Worm (Caenorhabditis elegans): ENCODE measurements around the gene col-87.
A peak's percentile ranks its signal among the peaks of the same experiment; 100 is the strongest.

col-87 gene

DNA sequence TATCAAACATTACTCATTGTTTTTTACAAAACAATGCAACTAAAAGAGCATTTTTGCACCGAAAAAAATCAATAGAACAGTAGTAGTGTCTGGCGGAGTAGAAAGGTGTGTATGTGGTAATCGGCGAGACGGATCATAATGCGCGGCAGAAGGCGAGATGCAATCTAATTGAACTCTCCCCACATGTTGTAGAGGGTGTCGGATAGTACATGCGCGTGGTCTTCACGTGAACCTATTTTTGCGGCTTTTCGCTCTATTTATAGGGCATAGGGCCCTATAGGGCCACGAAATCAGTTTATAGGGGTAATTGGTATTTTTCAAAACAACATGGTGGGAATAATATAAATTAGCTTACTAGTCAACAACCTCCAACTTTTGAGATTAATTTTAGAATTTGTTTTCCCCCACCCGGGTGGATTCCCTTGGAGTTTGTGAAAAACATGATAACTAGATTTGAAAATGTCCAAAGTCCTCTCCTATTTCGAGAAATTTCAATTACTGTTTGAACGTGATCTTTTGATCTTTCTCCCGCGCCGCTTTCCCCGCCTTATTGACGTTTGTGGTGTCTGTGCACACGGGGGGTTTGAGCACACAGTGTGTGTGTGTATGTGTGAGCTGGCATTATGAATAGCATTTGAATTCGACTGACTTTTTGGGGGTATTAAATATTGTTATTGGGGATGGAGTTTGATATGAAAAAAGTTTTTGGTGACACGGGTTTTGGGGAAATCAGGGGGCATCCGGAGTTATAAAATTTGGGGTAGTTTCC, 51.5 kb downstream of the col-87 start:
- TF ChIP-seq tbx-2 (tag; optimal IDR thresholded peaks at IDR 0.05) (peak; percentile 19), dve-1 (tag; optimal IDR thresholded peaks at IDR 0.05) (peak; percentile 6), rnt-1 (tag; optimal IDR thresholded peaks at IDR 0.05) (no peak)

ce11 chrII:14040204-14040842, 54.2 kb downstream of the col-87 start:
- TF ChIP-seq ceh-31 (tag; optimal IDR thresholded peaks at IDR 0.05) = peak; percentile 83
- peak; percentile 97 for TF ChIP-seq ceh-18 (tag; optimal IDR thresholded peaks at IDR 0.05)
- TF ChIP-seq pqm-1 (tag; optimal IDR thresholded peaks at IDR 0.05) = peak; percentile 92
- no peak for TF ChIP-seq dve-1 (tag; optimal IDR thresholded peaks at IDR 0.05)
- TF ChIP-seq pat-9 (tag; optimal IDR thresholded peaks at IDR 0.05) = peak; percentile 7
- peak; percentile 48 for TF ChIP-seq hlh-30 (tag; optimal IDR thresholded peaks at IDR 0.05; ENCODE audit: insufficient read depth)
- no peak for TF ChIP-seq ceh-19 (GFP tag; optimal IDR thresholded peaks at IDR 0.05)
- TF ChIP-seq ceh-34 (tag; optimal IDR thresholded peaks at IDR 0.05) = peak; percentile 46
- no peak for TF ChIP-seq gmeb-2 (tag; optimal IDR thresholded peaks at IDR 0.05)
- no peak for TF ChIP-seq pax-1 (tag; optimal IDR thresholded peaks at IDR 0.05)
- TF ChIP-seq nfya-1 (tag; optimal IDR thresholded peaks at IDR 0.05) = peak; percentile 62
- peak; percentile 76 for TF ChIP-seq F13H6.1 (tag; optimal IDR thresholded peaks at IDR 0.05)
- TF ChIP-seq C08G9.2 (tag; optimal IDR thresholded peaks at IDR 0.05) = peak; percentile 14
- TF ChIP-seq fkh-6 (tag; optimal IDR thresholded peaks at IDR 0.05) = no peak
- peak; percentile 0 for TF ChIP-seq elt-2 (tag; optimal IDR thresholded peaks at IDR 0.05)
- peak; percentile 53 for TF ChIP-seq pros-1 (tag; optimal IDR thresholded peaks at IDR 0.05)
- TF ChIP-seq unc-55 (GFP tag; optimal IDR thresholded peaks at IDR 0.05) = peak; percentile 76
- no peak for TF ChIP-seq lin-11 (tag; optimal IDR thresholded peaks at IDR 0.05)
- TF ChIP-seq ztf-16 (tag; optimal IDR thresholded peaks at IDR 0.05) = no peak
- TF ChIP-seq ahr-1 (tag; optimal IDR thresholded peaks at IDR 0.05) = no peak
- TF ChIP-seq unc-42 (tag; optimal IDR thresholded peaks at IDR 0.05) = peak; percentile 78
- no peak for TF ChIP-seq mec-3 (tag; optimal IDR thresholded peaks at IDR 0.05; ENCODE audit: borderline replicate concordance)
- peak; percentile 15 for TF ChIP-seq syd-9 (tag; optimal IDR thresholded peaks at IDR 0.05)
- TF ChIP-seq tbx-2 (tag; optimal IDR thresholded peaks at IDR 0.05) = peak; percentile 53
- TF ChIP-seq unc-86 (tag; optimal IDR thresholded peaks at IDR 0.05) = no peak
- no peak for TF ChIP-seq sox-4 (tag; optimal IDR thresholded peaks at IDR 0.05)
- no peak for TF ChIP-seq madf-2 (tag; optimal IDR thresholded peaks at IDR 0.05)
- TF ChIP-seq rnt-1 (tag; optimal IDR thresholded peaks at IDR 0.05) = peak; percentile 67
- TF ChIP-seq sox-2 (GFP tag; IDR thresholded peaks at IDR 0.05) = no peak
- peak; percentile 20 for TF ChIP-seq lim-6 (tag; optimal IDR thresholded peaks at IDR 0.05)
- peak; percentile 36 for TF ChIP-seq ceh-14 (tag; optimal IDR thresholded peaks at IDR 0.05)
- peak; percentile 12 for TF ChIP-seq ets-4 (tag; optimal IDR thresholded peaks at IDR 0.05)
